Worm (Caenorhabditis elegans) whole organism, young adult: Measurements from ENCODE around the gene T08A11.1.

Source experiments
- B0019.2 ChIP-seq: fragments of 200-800 bp; sonication (Bioruptor generic); conservative IDR thresholded peaks from 2 replicates; pipeline ENCODE4 v1.3.6; 2022; ENCODE audit warnings: missing genetic modification reagents, missing genetic modification characterization, missing compliant biosample characterization
- B0035.1 ChIP-seq: sonication (generic microtip); optimal IDR thresholded peaks from 2 replicates; lab custom pipeline; 2016; ENCODE audit warnings: missing genetic modification characterization, mild to moderate bottlenecking, missing compliant biosample characterization, missing genotype, missing genetic modification reagents
- B0261.1 ChIP-seq: sonication (generic microtip); optimal IDR thresholded peaks from 2 replicates; lab custom pipeline; 2016; ENCODE audit warnings: mild to moderate bottlenecking, missing genetic modification characterization, moderate library complexity, missing compliant biosample characterization
- D2030.7 ChIP-seq: fragments of 200-800 bp; sonication (Bioruptor generic); IDR thresholded peaks from 2 replicates; pipeline ENCODE4 v1.3.6; 2022; ENCODE audit warnings: missing genetic modification reagents, missing genetic modification characterization, missing compliant biosample characterization
- F10E7.11 ChIP-seq: sonication (generic microtip); optimal IDR thresholded peaks from 2 replicates; lab custom pipeline; 2017; ENCODE audit warnings: mild to moderate bottlenecking, missing genetic modification characterization, moderate library complexity, missing compliant biosample characterization
- F33H1.4 ChIP-seq: fragments of 200-800 bp; sonication (Bioruptor generic); IDR thresholded peaks from 2 replicates; pipeline ENCODE4 v1.3.6; 2022; ENCODE audit warnings: missing genetic modification reagents, missing genetic modification characterization, missing compliant biosample characterization
- F39B2.1 ChIP-seq: fragments of 200-800 bp; sonication (Bioruptor generic); IDR thresholded peaks from 2 replicates; pipeline ENCODE4 v1.3.6; 2022; ENCODE audit warnings: missing genetic modification reagents, missing genetic modification characterization, missing compliant biosample characterization
- F49E8.2 ChIP-seq: sonication (generic microtip); optimal IDR thresholded peaks from 3 replicates; lab custom pipeline; 2017; ENCODE audit warnings: missing genetic modification characterization, mild to moderate bottlenecking, missing compliant biosample characterization, antibody characterized with exemption, moderate library complexity; ENCODE audit not compliant: insufficient read depth
- T07F8.4 ChIP-seq: sonication (generic microtip); optimal IDR thresholded peaks from 2 replicates; lab custom pipeline; 2016; ENCODE audit warnings: mild to moderate bottlenecking, missing genetic modification characterization, moderate library complexity, missing compliant biosample characterization
- Y67H2A.10 ChIP-seq: fragments of 200-800 bp; sonication (Bioruptor generic); conservative IDR thresholded peaks from 2 replicates; pipeline ENCODE4 v1.3.6; 2022; ENCODE audit warnings: missing genetic modification reagents, missing genetic modification characterization, missing compliant biosample characterization
- aptf-3 ChIP-seq: fragments of 200-800 bp; sonication (Bioruptor generic); IDR thresholded peaks from 2 replicates; pipeline ENCODE4 v1.3.6; 2022; ENCODE audit warnings: missing genetic modification characterization, missing compliant biosample characterization
- atf-7 ChIP-seq: sonication (generic microtip); optimal IDR thresholded peaks from 2 replicates; lab custom pipeline; 2017; ENCODE audit warnings: mild to moderate bottlenecking, missing genetic modification characterization, missing compliant biosample characterization
- athp-1 ChIP-seq: sonication (generic microtip); optimal IDR thresholded peaks from 2 replicates; lab custom pipeline; 2017; ENCODE audit warnings: mild to moderate bottlenecking, missing genetic modification characterization, missing compliant biosample characterization
- attf-5 ChIP-seq: fragments of 200-800 bp; sonication (Bioruptor generic); optimal IDR thresholded peaks from 2 replicates; lab custom pipeline; 2018; ENCODE audit warnings: mild to moderate bottlenecking, missing genetic modification characterization, missing compliant biosample characterization
- ccch-3 ChIP-seq: fragments of 200-800 bp; sonication (Bioruptor generic); optimal IDR thresholded peaks from 2 replicates; lab custom pipeline; 2018; ENCODE audit warnings: mild to moderate bottlenecking, missing genetic modification characterization, missing compliant biosample characterization
- cebp-1 ChIP-seq, 2 experiments: fragments of 200-800 bp in 1 of 2; sonication (Bioruptor generic) in 1 of 2; sonication (generic microtip) in 1 of 2; IDR thresholded peaks in 1 of 2; optimal IDR thresholded peaks in 1 of 2; 2 replicates each; pipeline versions ENCODE4 v1.3.6 to Lab custom; 2017 to 2022; ENCODE audit warnings: missing compliant biosample characterization in 2 of 2, missing genetic modification characterization in 2 of 2, mild to moderate bottlenecking in 1 of 2, missing genetic modification reagents in 1 of 2, moderate library complexity in 1 of 2
- ceh-100 ChIP-seq: fragments of 200-800 bp; sonication (Bioruptor generic); IDR thresholded peaks from 2 replicates; pipeline ENCODE4 v1.3.6; 2022; ENCODE audit warnings: missing genetic modification reagents, missing genetic modification characterization, missing compliant biosample characterization
- ceh-27 ChIP-seq: fragments of 200-800 bp; sonication (Bioruptor generic); optimal IDR thresholded peaks from 2 replicates; lab custom pipeline; 2018; ENCODE audit warnings: mild to moderate bottlenecking, missing genetic modification characterization, moderate library complexity, missing compliant biosample characterization
- ceh-40 ChIP-seq: fragments of 200-800 bp; sonication (Bioruptor generic); IDR thresholded peaks from 2 replicates; pipeline ENCODE4 v1.3.6; 2022; ENCODE audit warnings: missing genetic modification characterization, missing compliant biosample characterization
- chd-7 ChIP-seq: sonication (generic microtip); optimal IDR thresholded peaks from 2 replicates; lab custom pipeline; 2016; ENCODE audit warnings: mild to moderate bottlenecking, missing genetic modification characterization, moderate library complexity, missing compliant biosample characterization
- dox-1 ChIP-seq: fragments of 200-800 bp; sonication (Bioruptor generic); IDR thresholded peaks from 2 replicates; pipeline ENCODE4 v1.3.6; 2022; ENCODE audit warnings: missing genetic modification reagents, missing genetic modification characterization, missing compliant biosample characterization
- dpl-1 ChIP-seq: fragments of 150-350 bp; optimal IDR thresholded peaks from 2 replicates; lab custom pipeline; 2014; ENCODE audit warnings: missing biosample characterization, missing genetic modification reagents, missing genetic modification characterization
- efl-1 ChIP-seq: fragments of 150-350 bp; optimal IDR thresholded peaks from 2 replicates; lab custom pipeline; 2014; ENCODE audit warnings: missing biosample characterization, missing genetic modification reagents, missing genetic modification characterization
- ekl-4 ChIP-seq: fragments of 200-800 bp; sonication (Bioruptor generic); IDR thresholded peaks from 2 replicates; pipeline ENCODE4 v1.3.6; 2022; ENCODE audit warnings: missing genetic modification reagents, missing genetic modification characterization, missing compliant biosample characterization
- fkh-3 ChIP-seq: sonication (generic microtip); optimal IDR thresholded peaks from 2 replicates; lab custom pipeline; 2016; ENCODE audit warnings: mild to moderate bottlenecking, missing genetic modification characterization, missing compliant biosample characterization
- hlh-12 ChIP-seq: sonication (generic microtip); optimal IDR thresholded peaks from 2 replicates; lab custom pipeline; 2016; ENCODE audit warnings: missing genetic modification characterization, missing compliant biosample characterization
- hlh-26 ChIP-seq: fragments of 200-800 bp; sonication (Bioruptor generic); conservative IDR thresholded peaks from 2 replicates; pipeline ENCODE4 v1.3.6; 2022; ENCODE audit warnings: missing genetic modification reagents, missing genetic modification characterization, missing compliant biosample characterization
- hrde-1 ChIP-seq: sonication (generic microtip); optimal IDR thresholded peaks from 2 replicates; lab custom pipeline; 2016; ENCODE audit warnings: missing genetic modification characterization, mild to moderate bottlenecking, missing compliant biosample characterization, moderate library complexity, missing genotype, missing genetic modification reagents, borderline replicate concordance
- hsf-1 ChIP-seq: fragments of 200-800 bp; sonication (Bioruptor generic); IDR thresholded peaks from 2 replicates; pipeline ENCODE4 v1.3.6; 2022; ENCODE audit warnings: missing genetic modification reagents, missing genetic modification characterization, missing compliant biosample characterization
- let-526 ChIP-seq: fragments of 200-800 bp; sonication (Bioruptor generic); IDR thresholded peaks from 2 replicates; pipeline ENCODE4 v1.3.6; 2022; ENCODE audit warnings: missing genetic modification reagents, missing genetic modification characterization, missing compliant biosample characterization
- lin-54 ChIP-seq: fragments of 200-800 bp; sonication (Bioruptor generic); optimal IDR thresholded peaks from 2 replicates; lab custom pipeline; 2018; ENCODE audit warnings: mild to moderate bottlenecking, missing genetic modification characterization, missing compliant biosample characterization
- lsl-1 ChIP-seq: fragments of 200-800 bp; sonication (Bioruptor generic); optimal IDR thresholded peaks from 2 replicates; lab custom pipeline; 2018; ENCODE audit warnings: mild to moderate bottlenecking, missing genetic modification characterization, moderate library complexity, missing compliant biosample characterization
- madf-6 ChIP-seq: fragments of 200-800 bp; sonication (Bioruptor generic); IDR thresholded peaks from 2 replicates; pipeline ENCODE4 v1.3.6; 2022; ENCODE audit warnings: missing genetic modification reagents, missing genetic modification characterization, missing compliant biosample characterization
- nfya-1 ChIP-seq: sonication (generic microtip); optimal IDR thresholded peaks from 2 replicates; lab custom pipeline; 2017; ENCODE audit warnings: antibody characterized with exemption, missing compliant biosample characterization, missing genetic modification characterization, borderline replicate concordance; ENCODE audit not compliant: insufficient read depth
- nhr-27 ChIP-seq: fragments of 200-800 bp; sonication (Bioruptor generic); optimal IDR thresholded peaks from 2 replicates; lab custom pipeline; 2018; ENCODE audit warnings: mild to moderate bottlenecking, missing genetic modification characterization, moderate library complexity, missing compliant biosample characterization
- nhr-90 ChIP-seq: sonication (generic microtip); optimal IDR thresholded peaks from 2 replicates; lab custom pipeline; 2016; ENCODE audit warnings: missing genotype, mild to moderate bottlenecking, missing genetic modification characterization, missing compliant biosample characterization
- rec-8 ChIP-seq, 2 experiments: sonication (generic microtip); optimal IDR thresholded peaks; 2 replicates each; lab custom pipeline; 2016; ENCODE audit warnings: mild to moderate bottlenecking in 2 of 2, missing genetic modification characterization in 2 of 2, missing genetic modification reagents in 2 of 2, missing genotype in 2 of 2, missing biosample characterization in 1 of 2, missing compliant biosample characterization in 1 of 2, moderate library complexity in 1 of 2
- snpc-1.3 ChIP-seq: sonication (generic microtip); optimal IDR thresholded peaks from 2 replicates; lab custom pipeline; 2017; ENCODE audit warnings: missing genetic modification characterization, mild to moderate bottlenecking, missing compliant biosample characterization, antibody characterized with exemption, moderate library complexity, missing genotype, missing genetic modification reagents; ENCODE audit not compliant: insufficient read depth
- snpc-3.4 ChIP-seq: sonication (generic microtip); optimal IDR thresholded peaks from 2 replicates; lab custom pipeline; 2017; ENCODE audit warnings: missing genetic modification characterization, mild to moderate bottlenecking, missing compliant biosample characterization, antibody characterized with exemption, moderate library complexity, missing genotype, missing genetic modification reagents
- tbx-9 ChIP-seq: sonication (generic microtip); optimal IDR thresholded peaks from 2 replicates; lab custom pipeline; 2016; ENCODE audit warnings: borderline replicate concordance, missing genetic modification characterization, inconsistent platforms, missing compliant biosample characterization
- tlf-1 ChIP-seq: fragments of 200-800 bp; sonication (Bioruptor generic); optimal IDR thresholded peaks from 2 replicates; lab custom pipeline; 2018; ENCODE audit warnings: mild to moderate bottlenecking, missing genetic modification characterization, missing compliant biosample characterization
- unc-130 ChIP-seq: sonication (generic microtip); optimal IDR thresholded peaks from 2 replicates; lab custom pipeline; 2016; ENCODE audit warnings: missing genetic modification reagents, missing genetic modification characterization, missing compliant biosample characterization
- xnd-1 ChIP-seq: sonication (generic microtip); optimal IDR thresholded peaks from 2 replicates; lab custom pipeline; 2016; ENCODE audit warnings: missing genotype, missing genetic modification reagents, missing genetic modification characterization, missing compliant biosample characterization
- ztf-25 ChIP-seq: fragments of 200-800 bp; sonication (Bioruptor generic); IDR thresholded peaks from 2 replicates; pipeline ENCODE4 v1.3.6; 2022; ENCODE audit warnings: missing genetic modification reagents, missing genetic modification characterization, missing compliant biosample characterization
- ztf-28 ChIP-seq: fragments of 200-800 bp; sonication (Bioruptor generic); IDR thresholded peaks from 2 replicates; pipeline ENCODE4 v1.3.6; 2022; ENCODE audit warnings: missing genetic modification reagents, missing genetic modification characterization, missing compliant biosample characterization

T08A11.1 gene

DNA sequence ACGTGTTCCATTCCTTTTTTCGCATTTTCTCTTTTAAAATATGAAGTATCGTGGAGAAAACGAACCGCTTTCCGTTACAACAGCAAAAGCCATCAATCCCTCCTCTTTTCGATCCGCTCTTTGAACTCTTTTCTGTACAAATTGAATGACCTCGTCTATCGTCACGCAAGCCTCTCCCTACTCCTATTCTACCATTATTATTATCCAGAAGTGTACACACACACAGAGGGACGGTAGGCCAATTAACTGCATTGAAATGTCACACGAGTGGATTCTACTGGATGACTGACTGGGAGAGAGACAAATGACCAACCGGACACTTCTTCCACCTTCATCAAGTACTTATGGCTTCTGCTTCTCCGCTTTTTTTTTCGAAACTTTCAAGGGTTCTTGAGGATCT lies 54.7 kb downstream of the T08A11.1 start (continued):
- TF ChIP-seq nfya-1 (tag; lab: Kevin White, UChicago) (no peak), hrde-1 (peak; percentile 36), T07F8.4 (tag; lab: Kevin White, UChicago) (no peak), dox-1 (GFP tag; lab: Robert Waterston, UW) (no peak), dpl-1 (no peak), ekl-4 (GFP tag; lab: Robert Waterston, UW) (0 out of 2 replicates have a peak, but pooled peaks have one; percentile 19), unc-130 (GFP tag; lab: Kevin White, UChicago) (no peak), ceh-27 (GFP tag; lab: Kevin White, UChicago) (no peak), hsf-1 (GFP tag; lab: Robert Waterston, UW) (0 out of 2 replicates have a peak, but pooled peaks have one; percentile 9), cebp-1 (GFP tag; IDR thresholded peaks at IDR 0.05; lab: Robert Waterston, UW) (no peak), cebp-1 (tag; optimal IDR thresholded peaks at IDR 0.05; lab: Kevin White, UChicago) (peak; percentile 27), aptf-3 (no peak), F39B2.1 (GFP tag; lab: Robert Waterston, UW) (no peak), ccch-3 (no peak), ceh-40 (GFP tag; lab: Robert Waterston, UW) (no peak), athp-1 (tag; lab: Kevin White, UChicago) (no peak), rec-8 (tag; optimal IDR thresholded peaks at IDR 0.05; lab: Kevin White, UChicago) (no peak), nhr-27 (no peak), attf-5 (no peak)

DNA sequence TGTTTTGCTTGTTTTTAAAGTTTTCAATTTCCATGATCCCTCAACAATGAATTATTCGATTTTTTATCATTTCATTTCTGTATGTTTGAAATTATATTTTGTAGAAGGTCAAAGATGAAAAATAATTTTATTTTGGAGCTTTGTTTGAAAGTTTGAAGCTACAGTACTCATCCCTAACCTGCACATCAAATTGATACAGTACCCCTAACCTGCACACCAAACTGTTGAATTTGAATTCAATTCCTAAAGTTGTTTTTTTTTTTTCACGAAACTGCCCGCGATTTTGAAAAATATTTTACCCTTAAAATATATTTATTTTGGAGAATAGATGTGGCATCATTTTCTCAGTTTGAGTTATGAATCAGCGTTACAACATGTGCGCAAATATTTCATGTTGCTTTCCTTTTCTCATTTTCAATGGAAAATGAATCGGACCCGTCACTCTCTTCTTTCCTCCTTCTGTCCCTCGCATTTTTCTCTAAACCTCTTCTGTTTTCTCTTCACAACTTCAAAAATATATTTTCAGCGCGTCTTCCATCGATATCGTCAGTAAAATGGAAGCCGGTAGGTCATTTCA lies 57.1 kb downstream of the T08A11.1 start, which contains the start of gene R74.8:
Gene R74.8, plus strand, starts transcription at position 527 of the 577 bp plus-strand sequence.
- peak; percentile 72 for TF ChIP-seq F33H1.4 (GFP tag; lab: Robert Waterston, UW)
- TF ChIP-seq hlh-26 (GFP tag; lab: Robert Waterston, UW), result no peak
- peak; percentile 64; the same call in 1 of the 2 replicates for TF ChIP-seq D2030.7
- no peak for TF ChIP-seq nhr-90 (tag; lab: Kevin White, UChicago)
- no peak for TF ChIP-seq fkh-3 (tag; lab: Kevin White, UChicago)
- TF ChIP-seq efl-1 (GFP tag; lab: Kevin White, UChicago), result peak; percentile 72
- no peak for TF ChIP-seq F10E7.11 (tag; lab: Kevin White, UChicago)
- TF ChIP-seq ztf-25 (GFP tag; lab: Robert Waterston, UW), result no peak
- TF ChIP-seq madf-6, result peak; percentile 88
- no peak for TF ChIP-seq B0261.1 (tag; lab: Kevin White, UChicago)
- no peak for TF ChIP-seq tbx-9 (tag; lab: Kevin White, UChicago)
- TF ChIP-seq B0019.2, result 0 out of 2 replicates have a peak, but pooled peaks have one; percentile 19
- TF ChIP-seq nhr-27, result no peak
- TF ChIP-seq B0035.1 (tag; lab: Kevin White, UChicago), result no peak
- peak; percentile 9; the same call in 1 of the 2 replicates for TF ChIP-seq dox-1 (GFP tag; lab: Robert Waterston, UW)
- TF ChIP-seq lin-54 (GFP tag; lab: Kevin White, UChicago), result peak; percentile 67
- no peak for TF ChIP-seq ceh-27 (GFP tag; lab: Kevin White, UChicago)
- no peak for TF ChIP-seq atf-7 (tag; lab: Kevin White, UChicago)
- no peak for TF ChIP-seq Y67H2A.10 (GFP tag; lab: Robert Waterston, UW)
- TF ChIP-seq attf-5, result no peak
- no peak for TF ChIP-seq chd-7 (tag; lab: Kevin White, UChicago)
- TF ChIP-seq hlh-12 (tag; lab: Kevin White, UChicago), result no peak
- TF ChIP-seq F49E8.2 (tag; lab: Kevin White, UChicago), result peak; percentile 61
- TF ChIP-seq tlf-1, result no peak
- no peak for TF ChIP-seq let-526 (GFP tag; lab: Robert Waterston, UW)
- no peak for TF ChIP-seq ceh-100
- TF ChIP-seq snpc-3.4 (tag; lab: Kevin White, UChicago), result peak; percentile 71
- TF ChIP-seq xnd-1 (tag; lab: Kevin White, UChicago), result peak; percentile 70
- TF ChIP-seq lsl-1, result peak; percentile 96
- TF ChIP-seq ztf-28 (GFP tag; lab: Robert Waterston, UW), result no peak
- TF ChIP-seq rec-8 (tag; optimal IDR thresholded peaks at IDR 0.05; lab: Kevin White, UChicago), result no peak
- TF ChIP-seq snpc-1.3 (tag; lab: Kevin White, UChicago), result peak; percentile 38
